Fruit fly (Drosophila melanogaster): Measurements from ENCODE around the gene koko.

- TF ChIP-seq CG9797 (GFP tag; optimal IDR thresholded peaks at IDR 0.05) (no peak), chn (GFP tag; optimal IDR thresholded peaks at IDR 0.05) (no peak), CG9437 (GFP tag; optimal IDR thresholded peaks at IDR 0.05) (no peak), Atf6 (GFP tag; IDR thresholded peaks at IDR 0.05) (no peak), croc (GFP tag; conservative IDR thresholded peaks at IDR 0.05) (no peak), CG16779 (GFP tag; IDR thresholded peaks at IDR 0.05) (no peak), E2f1 (GFP tag; IDR thresholded peaks at IDR 0.05) (no peak), Gug (GFP tag; IDR thresholded peaks at IDR 0.05) (no peak), insv (GFP tag; optimal IDR thresholded peaks at IDR 0.05) (no peak), tx (GFP tag; optimal IDR thresholded peaks at IDR 0.05) (no peak), CG13894 (tag; optimal IDR thresholded peaks at IDR 0.05) (no peak), CG32767 (GFP tag; IDR thresholded peaks at IDR 0.05) (no peak), Xbp1 (GFP tag; optimal IDR thresholded peaks at IDR 0.05) (no peak)
Observed at dm6 chr3R:18372688-18373304, 30.0 kb upstream of the koko start, which contains the start of gene gl.
